Fruit fly (Drosophila melanogaster) whole organism, embryonic: ENCODE data around the gene mwh.

Source experiments
- Asciz ChIP-seq: fragments of 200-800 bp; sonication (Bioruptor generic); optimal IDR thresholded peaks from 2 replicates; lab custom pipeline; 2017; ENCODE audit warnings: missing biosample characterization, mild to moderate bottlenecking, missing genetic modification characterization, missing genetic modification reagents
- Awh ChIP-seq: fragments of 200-800 bp; sonication (Bioruptor generic); IDR thresholded peaks from 2 replicates; pipeline ENCODE4, ENCODE4 v1.3.6; 2022; ENCODE audit warnings: missing biosample characterization, missing genetic modification characterization
- CG12299 ChIP-seq: fragments of 200-800 bp; sonication (Bioruptor generic); optimal IDR thresholded peaks from 2 replicates; lab custom pipeline; 2018; ENCODE audit warnings: missing biosample characterization, mild to moderate bottlenecking, missing genetic modification characterization
- CG13296 ChIP-seq: fragments of 200-800 bp; sonication (Bioruptor generic); optimal IDR thresholded peaks from 3 replicates; lab custom pipeline; 2018; ENCODE audit warnings: missing biosample characterization, mild to moderate bottlenecking, missing genetic modification characterization
- CG1603 ChIP-seq: fragments of 200-800 bp; sonication (Bioruptor generic); optimal IDR thresholded peaks from 2 replicates; lab custom pipeline; 2019; ENCODE audit warnings: missing biosample characterization, mild to moderate bottlenecking, missing genetic modification characterization, moderate library complexity
- CG16813 ChIP-seq: fragments of 200-800 bp; sonication (Bioruptor generic); IDR thresholded peaks from 3 replicates; pipeline ENCODE4 v1.3.6; 2022; ENCODE audit warnings: missing biosample characterization, missing genetic modification characterization; ENCODE audit not compliant: partially characterized antibody
- CG17359 ChIP-seq: fragments of 200-800 bp; sonication (Bioruptor generic); optimal IDR thresholded peaks from 3 replicates; lab custom pipeline; 2018; ENCODE audit warnings: missing biosample characterization, mild to moderate bottlenecking, missing genetic modification characterization, moderate library complexity
- CG18011 ChIP-seq: fragments of 200-800 bp; sonication (Bioruptor generic); optimal IDR thresholded peaks from 2 replicates; lab custom pipeline; 2017; ENCODE audit warnings: missing biosample characterization, missing genetic modification characterization, mild to moderate bottlenecking, moderate library complexity, missing genotype
- CG30020 ChIP-seq: fragments of 200-800 bp; optimal IDR thresholded peaks from 2 replicates; lab custom pipeline; 2019; ENCODE audit warnings: missing biosample characterization, mild to moderate bottlenecking, missing genetic modification characterization, moderate library complexity
- CG32772 ChIP-seq: fragments of 200-800 bp; sonication (Bioruptor generic); IDR thresholded peaks from 2 replicates; pipeline ENCODE4 v1.3.6; 2022; ENCODE audit warnings: missing biosample characterization, missing genetic modification characterization
- CG33557 ChIP-seq: fragments of 200-800 bp; sonication (Bioruptor generic); optimal IDR thresholded peaks from 2 replicates; lab custom pipeline; 2019; ENCODE audit warnings: missing biosample characterization, mild to moderate bottlenecking, missing genetic modification characterization, moderate library complexity
- CG42726 ChIP-seq: fragments of 200-800 bp; sonication (Bioruptor generic); IDR thresholded peaks from 2 replicates; pipeline ENCODE4 v1.3.6; 2022; ENCODE audit warnings: missing biosample characterization, missing genetic modification characterization; ENCODE audit not compliant: partially characterized antibody
- CG43689 ChIP-seq: fragments of 200-800 bp; sonication (Bioruptor generic); IDR thresholded peaks from 2 replicates; pipeline ENCODE4 v1.3.6; 2022; ENCODE audit warnings: missing biosample characterization, missing genetic modification characterization
- CG4730 ChIP-seq: fragments of 200-800 bp; sonication (Bioruptor generic); IDR thresholded peaks from 2 replicates; pipeline ENCODE4 v1.3.6; 2022; ENCODE audit warnings: missing biosample characterization, missing genetic modification characterization
- CG6272 ChIP-seq: fragments of 200-800 bp; sonication (Bioruptor generic); IDR thresholded peaks from 2 replicates; pipeline ENCODE4 v1.3.6; 2022; ENCODE audit warnings: missing biosample characterization, missing genetic modification characterization
- CG7987 ChIP-seq: fragments of 200-800 bp; sonication (Bioruptor generic); optimal IDR thresholded peaks from 2 replicates; lab custom pipeline; 2018; ENCODE audit warnings: missing biosample characterization, mild to moderate bottlenecking, missing genetic modification characterization, moderate library complexity
- CG8290 ChIP-seq, 3 experiments: fragments of 200-800 bp; sonication (Bioruptor generic); optimal IDR thresholded peaks; 2 replicates each; lab custom pipeline; 2016 to 2019; ENCODE audit warnings: missing biosample characterization in 3 of 3, missing genetic modification characterization in 3 of 3, mild to moderate bottlenecking in 2 of 3, moderate library complexity in 1 of 3
- CG9215 ChIP-seq: fragments of 200-800 bp; sonication (Bioruptor generic); IDR thresholded peaks from 2 replicates; pipeline ENCODE4 v1.3.6; 2022; ENCODE audit warnings: missing biosample characterization, missing genetic modification characterization
- CG9437 ChIP-seq: fragments of 200-800 bp; sonication (Bioruptor generic); optimal IDR thresholded peaks from 2 replicates; lab custom pipeline; 2018; ENCODE audit warnings: missing biosample characterization, mild to moderate bottlenecking, missing genetic modification characterization
- CHES-1-like ChIP-seq: fragments of 200-800 bp; sonication (Bioruptor generic); optimal IDR thresholded peaks from 2 replicates; lab custom pipeline; 2016; ENCODE audit warnings: missing biosample characterization, missing genetic modification characterization
- Dip3 ChIP-seq: fragments of 200-800 bp; sonication (Bioruptor generic); optimal IDR thresholded peaks from 3 replicates; lab custom pipeline; 2016; ENCODE audit warnings: missing biosample characterization, missing genetic modification characterization
- Dp ChIP-seq: fragments of 200-800 bp; sonication (Bioruptor generic); optimal IDR thresholded peaks from 2 replicates; lab custom pipeline; 2018; ENCODE audit warnings: missing biosample characterization, mild to moderate bottlenecking, missing genetic modification characterization, moderate library complexity
- Dref ChIP-seq: fragments of 200-800 bp; sonication (Bioruptor generic); IDR thresholded peaks from 2 replicates; pipeline ENCODE4 v1.3.6; 2022; ENCODE audit warnings: missing biosample characterization, missing genetic modification characterization
- E2f2 ChIP-seq: fragments of 200-800 bp; sonication (Bioruptor generic); IDR thresholded peaks from 2 replicates; pipeline ENCODE4 v1.3.6; 2022; ENCODE audit warnings: missing biosample characterization, missing genetic modification characterization
- Fer3 ChIP-seq: fragments of 200-800 bp; sonication (Bioruptor generic); optimal IDR thresholded peaks from 2 replicates; lab custom pipeline; 2018; ENCODE audit warnings: missing biosample characterization, mild to moderate bottlenecking, missing genetic modification characterization, moderate library complexity
- HHEX ChIP-seq: fragments of 200-800 bp; sonication (Bioruptor generic); optimal IDR thresholded peaks from 3 replicates; lab custom pipeline; 2017; ENCODE audit warnings: missing biosample characterization, mild to moderate bottlenecking, missing genetic modification characterization, missing genetic modification reagents
- Hmx ChIP-seq: fragments of 200-800 bp; sonication (Bioruptor generic); optimal IDR thresholded peaks from 2 replicates; lab custom pipeline; 2016; ENCODE audit warnings: missing biosample characterization, missing genetic modification characterization
- Hr3 ChIP-seq: fragments of 200-800 bp; sonication (Bioruptor generic); optimal IDR thresholded peaks from 3 replicates; lab custom pipeline; 2016; ENCODE audit warnings: missing biosample characterization, missing genetic modification characterization
- Lim3 ChIP-seq: fragments of 200-800 bp; sonication (Bioruptor generic); IDR thresholded peaks from 2 replicates; pipeline ENCODE4 v1.3.6; 2022; ENCODE audit warnings: missing biosample characterization, missing genetic modification characterization
- Nf-YB ChIP-seq: fragments of 200-800 bp; sonication (Bioruptor generic); optimal IDR thresholded peaks from 3 replicates; lab custom pipeline; 2019; ENCODE audit warnings: missing biosample characterization, mild to moderate bottlenecking, missing genetic modification characterization, moderate library complexity
- PHDP ChIP-seq: fragments of 200-800 bp; sonication (Bioruptor generic); optimal IDR thresholded peaks from 3 replicates; lab custom pipeline; 2018; ENCODE audit warnings: missing biosample characterization, mild to moderate bottlenecking, missing genetic modification characterization, moderate library complexity
- Pdp1 ChIP-seq, 2 experiments: fragments of 200-800 bp; sonication (Bioruptor generic); optimal IDR thresholded peaks; 3 replicates each; lab custom pipeline; 2016; ENCODE audit warnings: missing biosample characterization in 2 of 2, missing genetic modification characterization in 2 of 2, mild to moderate bottlenecking in 1 of 2, moderate library complexity in 1 of 2
- Rfx ChIP-seq: fragments of 200-800 bp; sonication (Bioruptor generic); IDR thresholded peaks from 2 replicates; pipeline ENCODE4 v1.3.6; 2022; ENCODE audit warnings: missing biosample characterization, missing genetic modification characterization
- aop ChIP-seq: fragments of 200-800 bp; sonication (Bioruptor generic); IDR thresholded peaks from 2 replicates; pipeline ENCODE4 v1.3.6; 2022; ENCODE audit warnings: missing biosample characterization, missing genetic modification characterization
- cg ChIP-seq: fragments of 200-800 bp; sonication (Bioruptor generic); optimal IDR thresholded peaks from 3 replicates; lab custom pipeline; 2019; ENCODE audit warnings: missing biosample characterization, mild to moderate bottlenecking, missing genetic modification characterization, moderate library complexity
- dm ChIP-seq: fragments of 200-800 bp; sonication (Bioruptor generic); optimal IDR thresholded peaks from 3 replicates; lab custom pipeline; 2016; ENCODE audit warnings: missing biosample characterization, missing genetic modification characterization
- exex ChIP-seq: fragments of 200-800 bp; sonication (Bioruptor generic); optimal IDR thresholded peaks from 4 replicates; lab custom pipeline; 2018; ENCODE audit warnings: missing biosample characterization, mild to moderate bottlenecking, missing genetic modification characterization, moderate library complexity
- fd96Cb ChIP-seq: fragments of 200-800 bp; sonication (Bioruptor generic); optimal IDR thresholded peaks from 2 replicates; lab custom pipeline; 2018; ENCODE audit warnings: missing biosample characterization, mild to moderate bottlenecking, missing genetic modification characterization, moderate library complexity
- ind ChIP-seq: fragments of 200-800 bp; sonication (Bioruptor generic); optimal IDR thresholded peaks from 3 replicates; lab custom pipeline; 2016; ENCODE audit warnings: missing biosample characterization, missing genetic modification characterization
- kni ChIP-seq: fragments of 200-800 bp; sonication (Bioruptor generic); optimal IDR thresholded peaks from 3 replicates; lab custom pipeline; 2017; ENCODE audit warnings: mild to moderate bottlenecking, missing biosample characterization, missing genetic modification reagents, missing genetic modification characterization
- oc ChIP-seq: fragments of 200-800 bp; sonication (Bioruptor generic); optimal IDR thresholded peaks from 2 replicates; lab custom pipeline; 2018; ENCODE audit warnings: missing biosample characterization, mild to moderate bottlenecking, missing genetic modification characterization, moderate library complexity
- org-1 ChIP-seq: fragments of 200-800 bp; sonication (Bioruptor generic); optimal IDR thresholded peaks from 2 replicates; lab custom pipeline; 2017; ENCODE audit warnings: missing biosample characterization, missing genetic modification characterization
- prd ChIP-seq, 3 experiments: fragments of >200 bp in 2 of 3; fragments of 200-800 bp in 1 of 3; sonication (Bioruptor generic) in 1 of 3; optimal IDR thresholded peaks in 2 of 3; IDR thresholded peaks in 1 of 3; 2 replicates in 2 of 3; 3 replicates in 1 of 3; pipeline versions ENCODE4 v1.3.6 to Lab custom; 2017 to 2022; ENCODE audit warnings: missing biosample characterization in 1 of 3, missing genetic modification characterization in 1 of 3
- ro ChIP-seq: fragments of 200-800 bp; sonication (Bioruptor generic); IDR thresholded peaks from 2 replicates; pipeline ENCODE4 v1.3.6; 2022; ENCODE audit warnings: missing biosample characterization, missing genetic modification characterization
- slbo ChIP-seq: fragments of 200-800 bp; sonication (Bioruptor generic); IDR thresholded peaks from 2 replicates; pipeline ENCODE4 v1.3.6; 2022; ENCODE audit warnings: missing biosample characterization, missing genetic modification characterization
- stwl ChIP-seq: fragments of 200-800 bp; sonication (Bioruptor generic); optimal IDR thresholded peaks from 3 replicates; lab custom pipeline; 2018; ENCODE audit warnings: missing biosample characterization, mild to moderate bottlenecking, missing genetic modification characterization, moderate library complexity
- tna ChIP-seq: fragments of 200-800 bp; sonication (Bioruptor generic); IDR thresholded peaks from 2 replicates; pipeline ENCODE4 v1.3.6; 2022; ENCODE audit warnings: missing biosample characterization, missing genetic modification characterization; ENCODE audit not compliant: partially characterized antibody
- wek ChIP-seq: fragments of 200-800 bp; sonication (Bioruptor generic); optimal IDR thresholded peaks from 3 replicates; lab custom pipeline; 2018; ENCODE audit warnings: missing biosample characterization, mild to moderate bottlenecking, missing genetic modification characterization, moderate library complexity

mwh gene

dm6 chr3L:1188936-1189659 is 11.5 kb upstream of the mwh start, which contains the start of gene CG13912 (continued):
- TF ChIP-seq stwl (tag; lab: Kevin White, UChicago) = no peak
- no peak for TF ChIP-seq CG17359 (tag; lab: Kevin White, UChicago)
- TF ChIP-seq exex (tag; lab: Kevin White, UChicago) = peak; percentile 96
- peak; percentile 76 for TF ChIP-seq CG42726 (GFP tag; lab: Robert Waterston, UW)
- TF ChIP-seq Awh (GFP tag; lab: Robert Waterston, UW) = no peak
- no peak for TF ChIP-seq dm (GFP tag; lab: Kevin White, UChicago)
- no peak for TF ChIP-seq ind (GFP tag; lab: Kevin White, UChicago)
- no peak for TF ChIP-seq CG33557 (GFP tag; lab: Kevin White, UChicago)
- no peak for TF ChIP-seq Hr3 (GFP tag; lab: Kevin White, UChicago)
- no peak for TF ChIP-seq Hmx
- TF ChIP-seq CG7987 (GFP tag; lab: Kevin White, UChicago) = peak; percentile 92
- TF ChIP-seq CG8290 (GFP tag; optimal IDR thresholded peaks at IDR 0.05; lab: Kevin White, UChicago) = no peak
- peak in 1 of 2 experiments; percentile 85 for TF ChIP-seq CG8290 (tag; optimal IDR thresholded peaks at IDR 0.05; lab: Kevin White, UChicago)
- peak; percentile 12; the same call in 1 of the 2 replicates for TF ChIP-seq Rfx (GFP tag; lab: Robert Waterston, UW)
- TF ChIP-seq wek (GFP tag; lab: Kevin White, UChicago) = peak; percentile 10
- no peak for TF ChIP-seq CHES-1-like (GFP tag; lab: Kevin White, UChicago)
- TF ChIP-seq Dp (GFP tag; lab: Kevin White, UChicago) = peak; percentile 19
- peak; percentile 6; the same call in 1 of the 3 replicates for TF ChIP-seq CG16813 (GFP tag; lab: Robert Waterston, UW)
- peak; percentile 64 for TF ChIP-seq kni
- no peak for TF ChIP-seq Lim3 (GFP tag; lab: Robert Waterston, UW)
- TF ChIP-seq E2f2 = no peak
- TF ChIP-seq oc (tag; lab: Kevin White, UChicago) = no peak
- no peak for TF ChIP-seq cg (GFP tag; lab: Kevin White, UChicago)
- no peak for TF ChIP-seq aop (GFP tag; lab: Robert Waterston, UW)
- no peak for TF ChIP-seq CG4730
- no peak for TF ChIP-seq CG32772
- TF ChIP-seq tna (GFP tag; lab: Robert Waterston, UW) = no peak
- peak; percentile 3 for TF ChIP-seq Nf-YB (GFP tag; lab: Kevin White, UChicago)
- TF ChIP-seq CG13296 (GFP tag; lab: Kevin White, UChicago) = peak; percentile 33
- no peak for TF ChIP-seq CG43689 (GFP tag; lab: Robert Waterston, UW)
- TF ChIP-seq Pdp1 (GFP tag; optimal IDR thresholded peaks at IDR 0.05; lab: Kevin White, UChicago) = peak in 1 of 2 experiments; percentile 88
- no peak for TF ChIP-seq slbo
- peak; percentile 13 for TF ChIP-seq CG1603 (tag; lab: Kevin White, UChicago)
- TF ChIP-seq CG18011 = no peak
- no peak for TF ChIP-seq org-1 (GFP tag; lab: Kevin White, UChicago)
- no peak for TF ChIP-seq Fer3 (tag; lab: Kevin White, UChicago)
- no peak for TF ChIP-seq CG9215 (GFP tag; lab: Robert Waterston, UW)
- TF ChIP-seq Dref (GFP tag; lab: Robert Waterston, UW) = no peak
- no peak for TF ChIP-seq fd96Cb (tag; lab: Kevin White, UChicago)
- TF ChIP-seq ro (GFP tag; lab: Robert Waterston, UW) = no peak
- TF ChIP-seq CG30020 (tag; lab: Kevin White, UChicago) = no peak
- peak; percentile 18 for TF ChIP-seq HHEX (GFP tag; lab: Kevin White, UChicago)
- TF ChIP-seq CG9437 = peak; percentile 86
- TF ChIP-seq prd (optimal IDR thresholded peaks at IDR 0.05; lab: Kevin White, UChicago) = no peak
- TF ChIP-seq prd (GFP tag; IDR thresholded peaks at IDR 0.05; lab: Robert Waterston, UW) = no peak
- TF ChIP-seq CG12299 (tag; lab: Kevin White, UChicago) = no peak
- no peak for TF ChIP-seq PHDP (tag; lab: Kevin White, UChicago)
- TF ChIP-seq Dip3 = no peak
- TF ChIP-seq Asciz = no peak
- no peak for TF ChIP-seq CG6272
